Fruit fly (Drosophila melanogaster) whole organism, wandering third instar larva: ENCODE data around the gene CG11360.

Experiments
- Hnf4 ChIP-seq: fragments of 200-800 bp; sonication (Bioruptor generic); optimal IDR thresholded peaks from 2 replicates; lab custom pipeline; 2016; ENCODE audit warnings: missing biosample characterization, mild to moderate bottlenecking, missing genetic modification characterization
- Hr78 ChIP-seq: fragments of >200 bp; optimal IDR thresholded peaks from 2 replicates; lab custom pipeline; 2017; ENCODE audit warnings: missing biosample characterization, missing genetic modification characterization
- OdsH ChIP-seq: fragments of 200-800 bp; sonication (Bioruptor generic); optimal IDR thresholded peaks from 2 replicates; lab custom pipeline; 2016; ENCODE audit warnings: missing biosample characterization, mild to moderate bottlenecking, missing genetic modification characterization
- fru ChIP-seq: fragments of 200-800 bp; sonication (Bioruptor generic); optimal IDR thresholded peaks from 3 replicates; lab custom pipeline; 2016; ENCODE audit warnings: missing biosample characterization, mild to moderate bottlenecking, missing genetic modification characterization
- pan ChIP-seq: fragments of >200 bp; optimal IDR thresholded peaks from 2 replicates; lab custom pipeline; 2017
- psq ChIP-seq: fragments of 200-800 bp; sonication (Bioruptor generic); optimal IDR thresholded peaks from 3 replicates; lab custom pipeline; 2017; ENCODE audit warnings: missing biosample characterization, mild to moderate bottlenecking, missing genetic modification characterization, moderate library complexity
- sv ChIP-seq: fragments of 200-800 bp; sonication (Bioruptor generic); optimal IDR thresholded peaks from 3 replicates; lab custom pipeline; 2016; ENCODE audit warnings: missing biosample characterization, missing genetic modification characterization
- usp ChIP-seq: fragments of >200 bp; optimal IDR thresholded peaks from 2 replicates; lab custom pipeline; 2017; ENCODE audit warnings: missing biosample characterization, missing genetic modification characterization

- TF ChIP-seq pan = no peak
- TF ChIP-seq fru = no peak
- TF ChIP-seq usp (GFP tag; lab: Kevin White, UChicago) = no peak
- peak; percentile 76 for TF ChIP-seq Hr78
- TF ChIP-seq sv = no peak
- no peak for TF ChIP-seq OdsH (GFP tag; lab: Kevin White, UChicago)
- no peak for TF ChIP-seq Hnf4 (GFP tag; lab: Kevin White, UChicago)
- TF ChIP-seq psq (GFP tag; lab: Kevin White, UChicago) = no peak
Observed at dm6 chr4:670905-671419, at the start of gene CG11360.
